Worm (Caenorhabditis elegans) whole organism, midembryonic: ENCODE measurements around the gene srv-2.

Experiments
- T22C8.4 ChIP-seq: fragments of 200-800 bp; sonication (Bioruptor generic); IDR thresholded peaks from 2 replicates; pipeline ENCODE4 v1.3.6; 2022; ENCODE audit warnings: missing genetic modification characterization, missing compliant biosample characterization
- cog-1 ChIP-seq: sonication (generic microtip); optimal IDR thresholded peaks from 2 replicates; lab custom pipeline; 2016; ENCODE audit warnings: missing genetic modification characterization, missing compliant biosample characterization
- flt-1 ChIP-seq: fragments of 200-800 bp; sonication (Bioruptor generic); IDR thresholded peaks from 2 replicates; pipeline ENCODE4 v1.3.6; 2022; ENCODE audit warnings: missing genetic modification characterization, missing compliant biosample characterization
- klf-2 ChIP-seq: fragments of 200-800 bp; sonication (Bioruptor generic); conservative IDR thresholded peaks from 2 replicates; pipeline ENCODE4 v1.3.6; 2022; ENCODE audit warnings: missing genetic modification reagents, missing genetic modification characterization, missing compliant biosample characterization
- med-1 ChIP-seq: sonication (generic microtip); optimal IDR thresholded peaks from 2 replicates; lab custom pipeline; 2017; ENCODE audit warnings: missing genetic modification characterization, mild to moderate bottlenecking, missing compliant biosample characterization, antibody characterized with exemption, missing genetic modification reagents; ENCODE audit not compliant: insufficient read depth
- tab-1 ChIP-seq: fragments of 200-800 bp; sonication (Bioruptor generic); IDR thresholded peaks from 2 replicates; pipeline ENCODE4 v1.3.6; 2022; ENCODE audit warnings: missing genetic modification characterization, missing compliant biosample characterization

DNA sequence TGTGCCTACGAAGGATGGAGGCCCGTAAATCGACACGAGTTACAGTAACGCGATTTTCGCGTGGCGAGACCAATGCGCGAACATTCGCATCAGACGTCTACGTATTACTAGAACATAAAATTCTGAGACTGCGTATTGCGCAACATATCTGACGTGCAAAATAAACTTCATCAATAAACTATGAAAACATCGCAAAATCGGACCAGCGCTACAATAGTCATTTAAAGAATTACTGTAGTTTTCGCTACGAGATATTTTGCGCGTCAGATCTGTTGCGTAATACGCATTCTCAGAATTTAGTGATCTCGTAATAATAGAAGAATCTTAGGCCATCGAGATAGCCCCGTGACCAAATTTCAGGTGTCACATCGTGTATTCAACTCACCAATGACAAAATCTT is 7.8 kb downstream of the srv-2 start:
- TF ChIP-seq T22C8.4 (GFP tag; lab: Robert Waterston, UW) (no peak), med-1 (GFP tag; lab: Kevin White, UChicago) (no peak), tab-1 (no peak), klf-2 (GFP tag; lab: Robert Waterston, UW) (no peak), cog-1 (tag; lab: Kevin White, UChicago) (no peak), flt-1 (GFP tag; lab: Robert Waterston, UW) (no peak)
